Fruit fly (Drosophila melanogaster) whole organism, embryonic: ENCODE data around the gene cni.

ENCODE experiments used
- CG10209 ChIP-seq: fragments of 200-800 bp; sonication (Bioruptor generic); optimal IDR thresholded peaks from 3 replicates; lab custom pipeline; 2017; ENCODE audit warnings: missing biosample characterization, mild to moderate bottlenecking, missing genetic modification characterization, missing genetic modification reagents
- CG10959 ChIP-seq: fragments of 200-800 bp; sonication (Bioruptor generic); IDR thresholded peaks from 2 replicates; pipeline ENCODE4 v1.3.6; 2022; ENCODE audit warnings: missing biosample characterization, missing genetic modification characterization
- CG11085 ChIP-seq: fragments of 200-800 bp; sonication (Bioruptor generic); IDR thresholded peaks from 2 replicates; pipeline ENCODE4 v1.3.6; 2022; ENCODE audit warnings: missing biosample characterization, missing genetic modification characterization
- CG11560 ChIP-seq: fragments of 200-800 bp; sonication (Bioruptor generic); IDR thresholded peaks from 3 replicates; pipeline ENCODE4 v1.3.6; 2022; ENCODE audit warnings: missing biosample characterization, missing genetic modification characterization
- CG12744 ChIP-seq: fragments of 200-800 bp; sonication (Bioruptor generic); optimal IDR thresholded peaks from 2 replicates; lab custom pipeline; 2016; ENCODE audit warnings: missing biosample characterization, missing genetic modification characterization
- CG13123 ChIP-seq: fragments of 200-800 bp; sonication (Bioruptor generic); optimal IDR thresholded peaks from 2 replicates; lab custom pipeline; 2016; ENCODE audit warnings: missing biosample characterization, missing genetic modification characterization
- CG13894 ChIP-seq: fragments of 200-800 bp; sonication (Bioruptor generic); optimal IDR thresholded peaks from 3 replicates; lab custom pipeline; 2018; ENCODE audit warnings: missing biosample characterization, mild to moderate bottlenecking, missing genetic modification characterization, moderate library complexity
- CG15011 ChIP-seq: fragments of 200-800 bp; sonication (Bioruptor generic); optimal IDR thresholded peaks from 3 replicates; lab custom pipeline; 2018; ENCODE audit warnings: missing biosample characterization, mild to moderate bottlenecking, missing genetic modification characterization
- CG18764 ChIP-seq: fragments of 200-800 bp; sonication (Bioruptor generic); optimal IDR thresholded peaks from 3 replicates; lab custom pipeline; 2016; ENCODE audit warnings: missing biosample characterization, missing genetic modification characterization
- CG2129 ChIP-seq: fragments of 200-800 bp; sonication (Bioruptor generic); IDR thresholded peaks from 2 replicates; pipeline ENCODE4 v1.3.6; 2022; ENCODE audit warnings: missing biosample characterization, missing genetic modification characterization; ENCODE audit not compliant: partially characterized antibody
- CG30403 ChIP-seq: fragments of 200-800 bp; sonication (Bioruptor generic); optimal IDR thresholded peaks from 3 replicates; lab custom pipeline; 2016; ENCODE audit warnings: missing biosample characterization, missing genetic modification characterization
- CG3995 ChIP-seq: fragments of 200-800 bp; sonication (Bioruptor generic); optimal IDR thresholded peaks from 3 replicates; lab custom pipeline; 2016; ENCODE audit warnings: missing biosample characterization, missing genetic modification characterization
- CG4360 ChIP-seq: fragments of 200-800 bp; sonication (Bioruptor generic); IDR thresholded peaks from 2 replicates; pipeline ENCODE4 v1.3.6; 2022; ENCODE audit warnings: missing biosample characterization, missing genetic modification characterization
- CG43689 ChIP-seq: fragments of 200-800 bp; sonication (Bioruptor generic); IDR thresholded peaks from 2 replicates; pipeline ENCODE4 v1.3.6; 2022; ENCODE audit warnings: missing biosample characterization, missing genetic modification characterization
- CG7928 ChIP-seq: fragments of 200-800 bp; sonication (Bioruptor generic); optimal IDR thresholded peaks from 2 replicates; lab custom pipeline; 2017; ENCODE audit warnings: missing biosample characterization, mild to moderate bottlenecking, missing genetic modification characterization
- CG7987 ChIP-seq: fragments of 200-800 bp; sonication (Bioruptor generic); optimal IDR thresholded peaks from 2 replicates; lab custom pipeline; 2018; ENCODE audit warnings: missing biosample characterization, mild to moderate bottlenecking, missing genetic modification characterization, moderate library complexity
- CkIIα-i1 ChIP-seq: fragments of 200-800 bp; sonication (Bioruptor generic); IDR thresholded peaks from 2 replicates; pipeline ENCODE4 v1.3.6; 2022; ENCODE audit warnings: missing biosample characterization, missing genetic modification characterization
- Eip74EF ChIP-seq, 2 experiments: fragments of 200-800 bp in 1 of 2; fragments of >200 bp in 1 of 2; sonication (Bioruptor generic) in 1 of 2; optimal IDR thresholded peaks; 2 replicates each; lab custom pipeline; 2017 to 2019; ENCODE audit warnings: missing biosample characterization in 2 of 2, missing genetic modification characterization in 2 of 2, mild to moderate bottlenecking in 1 of 2, moderate library complexity in 1 of 2
- Ets65A ChIP-seq: fragments of 200-800 bp; sonication (Bioruptor generic); peaks from one replicate; lab custom pipeline; 2016; ENCODE audit warnings: missing biosample characterization, missing genetic modification characterization
- HLHmδ ChIP-seq: fragments of 200-800 bp; sonication (Bioruptor generic); optimal IDR thresholded peaks from 2 replicates; lab custom pipeline; 2018; ENCODE audit warnings: missing biosample characterization, mild to moderate bottlenecking, missing genetic modification characterization, moderate library complexity
- NFAT ChIP-seq: fragments of 200-800 bp; sonication (Bioruptor generic); IDR thresholded peaks from 2 replicates; pipeline ENCODE4 v1.3.6; 2022; ENCODE audit warnings: missing biosample characterization, missing genetic modification characterization
- Oaz ChIP-seq: fragments of 200-800 bp; sonication (Bioruptor generic); IDR thresholded peaks from 2 replicates; pipeline ENCODE4 v1.3.6; 2022; ENCODE audit warnings: missing biosample characterization, missing genetic modification characterization
- PHDP ChIP-seq: fragments of 200-800 bp; sonication (Bioruptor generic); optimal IDR thresholded peaks from 3 replicates; lab custom pipeline; 2018; ENCODE audit warnings: missing biosample characterization, mild to moderate bottlenecking, missing genetic modification characterization, moderate library complexity
- Side ChIP-seq: fragments of 200-800 bp; sonication (Bioruptor generic); optimal IDR thresholded peaks from 2 replicates; lab custom pipeline; 2016; ENCODE audit warnings: missing biosample characterization, missing genetic modification characterization
- Trl ChIP-seq, 3 experiments: fragments of >200 bp in 2 of 3; fragments of 200-800 bp in 1 of 3; sonication (Bioruptor generic) in 1 of 3; optimal IDR thresholded peaks; 2 replicates in 1 of 3; 3 replicates in 2 of 3; lab custom pipeline; 2016 to 2017; ENCODE audit warnings: missing biosample characterization in 1 of 3, missing genetic modification characterization in 1 of 3
- Usf ChIP-seq: fragments of 200-800 bp; sonication (Bioruptor generic); optimal IDR thresholded peaks from 2 replicates; lab custom pipeline; 2017; ENCODE audit warnings: missing genotype, missing biosample characterization, missing genetic modification characterization
- YL-1 ChIP-seq: fragments of 200-800 bp; sonication (Bioruptor generic); optimal IDR thresholded peaks from 3 replicates; lab custom pipeline; 2017; ENCODE audit warnings: missing biosample characterization, mild to moderate bottlenecking, missing genetic modification characterization
- abd-A ChIP-seq: fragments of 200-800 bp; sonication (Bioruptor generic); optimal IDR thresholded peaks from 3 replicates; lab custom pipeline; 2019; ENCODE audit warnings: missing biosample characterization, mild to moderate bottlenecking, missing genetic modification characterization, moderate library complexity
- ara ChIP-seq: fragments of 200-800 bp; sonication (Bioruptor generic); IDR thresholded peaks from 2 replicates; pipeline ENCODE4 v1.3.6; 2022; ENCODE audit warnings: missing biosample characterization, missing genetic modification characterization
- ato ChIP-seq: fragments of 200-800 bp; sonication (Bioruptor generic); IDR thresholded peaks from 2 replicates; pipeline ENCODE4 v1.3.6; 2022; ENCODE audit warnings: missing biosample characterization, missing genetic modification characterization; ENCODE audit not compliant: partially characterized antibody
- bigmax ChIP-seq: fragments of 200-800 bp; sonication (Bioruptor generic); optimal IDR thresholded peaks from 2 replicates; lab custom pipeline; 2018; ENCODE audit warnings: missing biosample characterization, mild to moderate bottlenecking, missing genetic modification characterization
- da ChIP-seq: fragments of 200-800 bp; sonication (Bioruptor generic); optimal IDR thresholded peaks from 2 replicates; lab custom pipeline; 2016; ENCODE audit warnings: missing biosample characterization, missing genetic modification characterization
- dmrt99B ChIP-seq: fragments of 200-800 bp; sonication (Bioruptor generic); optimal IDR thresholded peaks from 2 replicates; lab custom pipeline; 2018; ENCODE audit warnings: missing biosample characterization, mild to moderate bottlenecking, missing genetic modification characterization, moderate library complexity
- ems ChIP-seq: fragments of 200-800 bp; sonication (Bioruptor generic); optimal IDR thresholded peaks from 3 replicates; lab custom pipeline; 2016; ENCODE audit warnings: missing biosample characterization, missing genetic modification characterization
- esg ChIP-seq: fragments of 200-800 bp; sonication (Bioruptor generic); conservative IDR thresholded peaks from 2 replicates; pipeline ENCODE4 v1.3.6; 2022; ENCODE audit warnings: missing biosample characterization, missing genetic modification characterization
- gem ChIP-seq: fragments of 200-800 bp; sonication (Bioruptor generic); optimal IDR thresholded peaks from 2 replicates; lab custom pipeline; 2019; ENCODE audit warnings: missing biosample characterization, mild to moderate bottlenecking, missing genetic modification characterization, moderate library complexity
- grn ChIP-seq: fragments of 200-800 bp; sonication (Bioruptor generic); optimal IDR thresholded peaks from 3 replicates; lab custom pipeline; 2017; ENCODE audit warnings: missing biosample characterization, missing genetic modification characterization
- her ChIP-seq: fragments of 200-800 bp; sonication (Bioruptor generic); optimal IDR thresholded peaks from 2 replicates; lab custom pipeline; 2016; ENCODE audit warnings: missing biosample characterization, missing genetic modification characterization
- lilli ChIP-seq: fragments of 200-800 bp; sonication (Bioruptor generic); optimal IDR thresholded peaks from 3 replicates; lab custom pipeline; 2016; ENCODE audit warnings: missing biosample characterization, missing genetic modification characterization
- psq ChIP-seq: fragments of 200-800 bp; sonication (Bioruptor generic); optimal IDR thresholded peaks from 2 replicates; lab custom pipeline; 2017; ENCODE audit warnings: missing biosample characterization, missing genetic modification characterization
- pzg ChIP-seq: fragments of 200-800 bp; sonication (Bioruptor generic); optimal IDR thresholded peaks from 3 replicates; lab custom pipeline; 2018; ENCODE audit warnings: missing biosample characterization, mild to moderate bottlenecking, missing genetic modification characterization, moderate library complexity
- ranshi ChIP-seq: fragments of 200-800 bp; sonication (Bioruptor generic); IDR thresholded peaks from 2 replicates; pipeline ENCODE4 v1.3.6; 2022; ENCODE audit warnings: missing biosample characterization, missing genetic modification characterization
- repo ChIP-seq: fragments of 200-800 bp; sonication (Bioruptor generic); optimal IDR thresholded peaks from 2 replicates; lab custom pipeline; 2016; ENCODE audit warnings: missing biosample characterization, missing genetic modification characterization
- row ChIP-seq: fragments of 200-800 bp; sonication (Bioruptor generic); IDR thresholded peaks from 3 replicates; pipeline ENCODE4 v1.3.6; 2022; ENCODE audit warnings: missing biosample characterization, missing genetic modification characterization
- run ChIP-seq: fragments of 200-800 bp; sonication (Bioruptor generic); optimal IDR thresholded peaks from 3 replicates; lab custom pipeline; 2018; ENCODE audit warnings: missing biosample characterization, mild to moderate bottlenecking, missing genetic modification characterization
- shn ChIP-seq: fragments of 200-800 bp; sonication (Bioruptor generic); optimal IDR thresholded peaks from 3 replicates; lab custom pipeline; 2016; ENCODE audit warnings: missing biosample characterization, missing genetic modification characterization
- sim ChIP-seq: fragments of 200-800 bp; sonication (Bioruptor generic); IDR thresholded peaks from 2 replicates; pipeline ENCODE4 v1.3.6; 2022; ENCODE audit warnings: missing biosample characterization, missing genetic modification characterization
- tap ChIP-seq: fragments of 200-800 bp; optimal IDR thresholded peaks from 3 replicates; lab custom pipeline; 2019; ENCODE audit warnings: missing biosample characterization, mild to moderate bottlenecking, missing genetic modification characterization, moderate library complexity
- tll ChIP-seq, 2 experiments: fragments of 200-800 bp in 1 of 2; fragments of >200 bp in 1 of 2; sonication (Bioruptor generic) in 1 of 2; optimal IDR thresholded peaks; 2 replicates each; lab custom pipeline; 2017 to 2019; ENCODE audit warnings: missing biosample characterization in 2 of 2, missing genetic modification characterization in 2 of 2, mild to moderate bottlenecking in 1 of 2, moderate library complexity in 1 of 2
- tx ChIP-seq: fragments of 200-800 bp; sonication (Bioruptor generic); optimal IDR thresholded peaks from 2 replicates; lab custom pipeline; 2016; ENCODE audit warnings: missing biosample characterization, missing genetic modification characterization

The cni gene

DNA sequence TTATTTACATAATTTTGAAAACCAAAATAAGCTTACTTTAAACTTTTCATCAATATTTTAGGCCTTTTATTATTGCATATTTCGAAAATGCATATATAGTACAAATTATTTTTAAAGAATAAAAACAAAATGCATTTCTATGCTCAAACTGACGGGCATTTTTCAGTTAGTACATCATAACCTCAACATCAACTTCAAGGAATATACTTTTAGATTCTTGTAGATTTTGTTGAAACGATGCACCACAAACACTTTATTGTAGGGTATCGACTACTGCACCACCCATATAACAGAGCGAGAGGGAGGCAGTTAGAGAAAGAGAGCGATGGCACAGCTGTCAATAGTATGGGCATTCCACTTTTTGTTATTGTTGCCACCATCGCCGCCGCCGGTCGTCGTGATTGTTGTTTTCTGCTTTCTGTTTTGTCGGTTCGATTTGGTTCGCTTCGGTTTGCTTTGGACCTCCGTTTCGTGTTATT lies 30.7 kb downstream of the cni start (continued):
- TF ChIP-seq CG4360 (GFP tag; lab: Robert Waterston, UW) (peak; percentile 71), abd-A (peak; percentile 21), row (GFP tag; lab: Robert Waterston, UW) (peak; percentile 85), ranshi (GFP tag; lab: Robert Waterston, UW) (peak; percentile 69), gem (tag; lab: Kevin White, UChicago) (peak; percentile 97), psq (GFP tag; lab: Kevin White, UChicago) (peak; percentile 81), CG13123 (GFP tag; lab: Kevin White, UChicago) (peak; percentile 79), CG11085 (GFP tag; lab: Robert Waterston, UW) (no peak), CG15011 (GFP tag; lab: Kevin White, UChicago) (peak; percentile 80), dmrt99B (tag; lab: Kevin White, UChicago) (peak; percentile 98), HLHmδ (GFP tag; lab: Kevin White, UChicago) (no peak), YL-1 (GFP tag; lab: Kevin White, UChicago) (peak; percentile 21), lilli (GFP tag; lab: Kevin White, UChicago) (peak; percentile 88), her (GFP tag; lab: Kevin White, UChicago) (peak; percentile 58), CG11560 (tag; lab: Robert Waterston, UW) (peak; percentile 27; the same call in 1 of the 3 replicates), pzg (GFP tag; lab: Kevin White, UChicago) (no peak), CG13894 (no peak), CkIIα-i1 (GFP tag; lab: Robert Waterston, UW) (no peak), CG3995 (GFP tag; lab: Kevin White, UChicago) (peak; percentile 41), CG7987 (GFP tag; lab: Kevin White, UChicago) (peak; percentile 74), Usf (GFP tag; lab: Kevin White, UChicago) (peak; percentile 47), CG18764 (GFP tag; lab: Kevin White, UChicago) (peak; percentile 86), Side (peak; percentile 83), da (GFP tag; lab: Kevin White, UChicago) (peak; percentile 83), repo (peak; percentile 79), CG12744 (GFP tag; lab: Kevin White, UChicago) (peak; percentile 72), CG30403 (GFP tag; lab: Kevin White, UChicago) (peak; percentile 96), ara (GFP tag; lab: Robert Waterston, UW) (no peak; the same call in 1 of the 2 replicates), tx (GFP tag; lab: Kevin White, UChicago) (peak; percentile 71), PHDP (peak; percentile 94), CG43689 (GFP tag; lab: Robert Waterston, UW) (0 out of 2 replicates have a peak, but pooled peaks have one; percentile 10), sim (GFP tag; lab: Robert Waterston, UW) (peak; percentile 57; the same call in 1 of the 2 replicates), NFAT (GFP tag; lab: Robert Waterston, UW) (no peak), CG7928 (GFP tag; lab: Kevin White, UChicago) (peak; percentile 36), Ets65A (GFP tag; lab: Kevin White, UChicago) (peak; percentile 94), shn (GFP tag; lab: Kevin White, UChicago) (peak; percentile 87), CG2129 (GFP tag; lab: Robert Waterston, UW) (no peak), ato (GFP tag; lab: Robert Waterston, UW) (no peak), tap (peak; percentile 92), bigmax (GFP tag; lab: Kevin White, UChicago) (peak; percentile 87), tll (GFP tag; optimal IDR thresholded peaks at IDR 0.05; lab: Kevin White, UChicago) (peak in 1 of 2 experiments; percentile 41), ems (GFP tag; lab: Kevin White, UChicago) (peak; percentile 88), CG10959 (GFP tag; lab: Robert Waterston, UW) (peak; percentile 33; the same call in 1 of the 2 replicates), CG10209 (GFP tag; lab: Kevin White, UChicago) (peak; percentile 93), run (peak; percentile 91), Oaz (peak; percentile 84), grn (GFP tag; lab: Kevin White, UChicago) (peak; percentile 60), Trl (optimal IDR thresholded peaks at IDR 0.05; lab: Kevin White, UChicago) (peak in 1 of 2 experiments; percentile 24), Trl (GFP tag; optimal IDR thresholded peaks at IDR 0.05; lab: Kevin White, UChicago) (peak; percentile 87), esg (peak; percentile 85), Eip74EF (GFP tag; optimal IDR thresholded peaks at IDR 0.05; lab: Kevin White, UChicago) (peak in 1 of 2 experiments; percentile 95)
